Fruit fly (Drosophila melanogaster): ENCODE measurements around the gene ImpE2.
A peak's percentile ranks its signal among the peaks of the same experiment; 100 is the strongest.

Gene ImpE2

dm6 chr3L:3551008-3551407 is 38.5 kb upstream of the ImpE2 start:
- no peak for TF ChIP-seq CG11902 (GFP tag; optimal IDR thresholded peaks at IDR 0.05)
- peak; percentile 1 for TF ChIP-seq acj6 (GFP tag; optimal IDR thresholded peaks at IDR 0.05)
- TF ChIP-seq CG15336 (GFP tag; IDR thresholded peaks at IDR 0.05): peak; percentile 38
- no peak for TF ChIP-seq cyc (GFP tag; optimal IDR thresholded peaks at IDR 0.05)
- peak; percentile 73 for TF ChIP-seq Eip78C (GFP tag)
- TF ChIP-seq Eip75B (GFP tag; optimal IDR thresholded peaks at IDR 0.05): no peak
- no peak for TF ChIP-seq CG8319 (GFP tag; optimal IDR thresholded peaks at IDR 0.05)
- TF ChIP-seq CG1621 (tag; optimal IDR thresholded peaks at IDR 0.05): no peak
- TF ChIP-seq CG6854 (GFP tag; optimal IDR thresholded peaks at IDR 0.05): no peak
- no peak for TF ChIP-seq CG10669 (GFP tag; optimal IDR thresholded peaks at IDR 0.05)
- TF ChIP-seq OdsH (GFP tag; optimal IDR thresholded peaks at IDR 0.05): peak; percentile 31
- TF ChIP-seq Sox15 (GFP tag; optimal IDR thresholded peaks at IDR 0.05): no peak
- TF ChIP-seq CG32006 (GFP tag; optimal IDR thresholded peaks at IDR 0.05): peak; percentile 38
- TF ChIP-seq CG16779 (tag; optimal IDR thresholded peaks at IDR 0.05): no peak
- peak; percentile 4 for TF ChIP-seq Sox14 (GFP tag; optimal IDR thresholded peaks at IDR 0.05)
- TF ChIP-seq esn (GFP tag; optimal IDR thresholded peaks at IDR 0.05): no peak
- TF ChIP-seq Smox (GFP tag; optimal IDR thresholded peaks at IDR 0.05): no peak
- no peak for TF ChIP-seq fd85E (GFP tag; optimal IDR thresholded peaks at IDR 0.05)
- TF ChIP-seq Sox102F (GFP tag; optimal IDR thresholded peaks at IDR 0.05): no peak
- TF ChIP-seq CG9139 (GFP tag; optimal IDR thresholded peaks at IDR 0.05): no peak
- no peak for TF ChIP-seq fkh (GFP tag; optimal IDR thresholded peaks at IDR 0.05)
- TF ChIP-seq salr (GFP tag; optimal IDR thresholded peaks at IDR 0.05): no peak
- peak; percentile 17 for TF ChIP-seq Hr4 (GFP tag; optimal IDR thresholded peaks at IDR 0.05)
- TF ChIP-seq CG6792 (GFP tag; optimal IDR thresholded peaks at IDR 0.05): no peak
- TF ChIP-seq vri (GFP tag; optimal IDR thresholded peaks at IDR 0.05): no peak
- TF ChIP-seq eg (GFP tag; IDR thresholded peaks at IDR 0.05): peak; percentile 52; the same call in 2 of the 3 replicates
- TF ChIP-seq dsx (GFP tag; optimal IDR thresholded peaks at IDR 0.05; ENCODE audit: poor library complexity, severe bottlenecking): no peak
- TF ChIP-seq CG7368 (GFP tag; optimal IDR thresholded peaks at IDR 0.05): no peak
- no peak for TF ChIP-seq CG11294 (GFP tag; IDR thresholded peaks at IDR 0.05)
- peak; percentile 0 for TF ChIP-seq CG10631 (GFP tag; optimal IDR thresholded peaks at IDR 0.05)
- TF ChIP-seq Blimp-1 (GFP tag; optimal IDR thresholded peaks at IDR 0.05): no peak
- TF ChIP-seq Hr39 (GFP tag; optimal IDR thresholded peaks at IDR 0.05): no peak
- no peak for TF ChIP-seq CG31627 (GFP tag; optimal IDR thresholded peaks at IDR 0.05)
- no peak for TF ChIP-seq fd59A (GFP tag; optimal IDR thresholded peaks at IDR 0.05)
- TF ChIP-seq ss (GFP tag; optimal IDR thresholded peaks at IDR 0.05): no peak
- TF ChIP-seq CG3919 (GFP tag; optimal IDR thresholded peaks at IDR 0.05): peak; percentile 11
- TF ChIP-seq CG8632 (GFP tag; optimal IDR thresholded peaks at IDR 0.05): no peak
- no peak for TF ChIP-seq topi (GFP tag; optimal IDR thresholded peaks at IDR 0.05)
- no peak for TF ChIP-seq Hr38 (GFP tag; optimal IDR thresholded peaks at IDR 0.05)
- TF ChIP-seq CG4318 (GFP tag; optimal IDR thresholded peaks at IDR 0.05): no peak
- TF ChIP-seq Ets96B (tag; optimal IDR thresholded peaks at IDR 0.05): peak; percentile 19
- TF ChIP-seq dac (GFP tag; optimal IDR thresholded peaks at IDR 0.05): no peak
- TF ChIP-seq achi (GFP tag; optimal IDR thresholded peaks at IDR 0.05): peak; percentile 20
- no peak for TF ChIP-seq CG6276 (GFP tag; optimal IDR thresholded peaks at IDR 0.05)
- no peak for TF ChIP-seq Eip93F (GFP tag; optimal IDR thresholded peaks at IDR 0.05)
- no peak for TF ChIP-seq CG11762 (GFP tag; optimal IDR thresholded peaks at IDR 0.05; ENCODE audit: insufficient read depth)
- TF ChIP-seq Ets21C (GFP tag; optimal IDR thresholded peaks at IDR 0.05): no peak
- TF ChIP-seq spab (GFP tag; optimal IDR thresholded peaks at IDR 0.05): no peak
- no peak for TF ChIP-seq pdm3 (GFP tag; optimal IDR thresholded peaks at IDR 0.05)
- TF ChIP-seq CG34406 (GFP tag; optimal IDR thresholded peaks at IDR 0.05): no peak
- peak; percentile 8 for TF ChIP-seq CG3032 (tag; optimal IDR thresholded peaks at IDR 0.05)
- TF ChIP-seq net (GFP tag; optimal IDR thresholded peaks at IDR 0.05): no peak
- TF ChIP-seq Lpt (GFP tag; optimal IDR thresholded peaks at IDR 0.05): no peak

Data from whole organism, prepupa.